Fruit fly (Drosophila melanogaster) whole organism, wandering third instar larva: ENCODE results near the gene CG2652.

ENCODE experiments used
- CG32264 ChIP-seq: fragments of 200-800 bp; sonication (Bioruptor generic); optimal IDR thresholded peaks from 2 replicates; lab custom pipeline; 2016; ENCODE audit warnings: missing biosample characterization, missing genetic modification characterization
- Dfd ChIP-seq: fragments of >200 bp; optimal IDR thresholded peaks from 2 replicates; lab custom pipeline; 2017; ENCODE audit warnings: missing biosample characterization, missing genetic modification characterization
- GATAd ChIP-seq: sonication (Bioruptor generic); optimal IDR thresholded peaks from 2 replicates; lab custom pipeline; 2016; ENCODE audit warnings: missing biosample characterization, missing genetic modification characterization
- HLH106 ChIP-seq: fragments of 200-800 bp; optimal IDR thresholded peaks from 3 replicates; lab custom pipeline; 2019; ENCODE audit warnings: missing biosample characterization, mild to moderate bottlenecking, missing genetic modification characterization, moderate library complexity
- Hnf4 ChIP-seq: fragments of 200-800 bp; sonication (Bioruptor generic); optimal IDR thresholded peaks from 2 replicates; lab custom pipeline; 2016; ENCODE audit warnings: missing biosample characterization, mild to moderate bottlenecking, missing genetic modification characterization
- Hr78 ChIP-seq: fragments of >200 bp; optimal IDR thresholded peaks from 2 replicates; lab custom pipeline; 2017; ENCODE audit warnings: missing biosample characterization, missing genetic modification characterization
- Hr83 ChIP-seq: fragments of 200-300 bp; sonication (Bioruptor generic); optimal IDR thresholded peaks from 2 replicates; lab custom pipeline; 2016; ENCODE audit warnings: missing biosample characterization, mild to moderate bottlenecking, missing genetic modification characterization, moderate library complexity; ENCODE audit not compliant: poor library complexity, severe bottlenecking
- Jra ChIP-seq: sonication (Bioruptor generic); optimal IDR thresholded peaks from 2 replicates; lab custom pipeline; 2016; ENCODE audit warnings: missing biosample characterization, missing genetic modification characterization
- Myc ChIP-seq: fragments of >200 bp; optimal IDR thresholded peaks from 2 replicates; lab custom pipeline; 2017
- N ChIP-seq: fragments of >200 bp; optimal IDR thresholded peaks from 2 replicates; lab custom pipeline; 2018; ENCODE audit warnings: missing biosample characterization, missing external identifiers, missing genetic modification characterization
- OdsH ChIP-seq: fragments of 200-800 bp; sonication (Bioruptor generic); optimal IDR thresholded peaks from 2 replicates; lab custom pipeline; 2016; ENCODE audit warnings: missing biosample characterization, mild to moderate bottlenecking, missing genetic modification characterization
- Rel ChIP-seq, 2 experiments: fragments of 200-800 bp; sonication (Bioruptor generic) in 1 of 2; optimal IDR thresholded peaks; 2 replicates in 1 of 2; 3 replicates in 1 of 2; lab custom pipeline; 2016 to 2019; ENCODE audit warnings: mild to moderate bottlenecking in 2 of 2, missing biosample characterization in 2 of 2, missing genetic modification characterization in 2 of 2, moderate library complexity in 1 of 2
- Vsx2 ChIP-seq: fragments of 200-300, 225-300 bp; sonication (Bioruptor generic); optimal IDR thresholded peaks from 2 replicates; lab custom pipeline; 2018; ENCODE audit warnings: missing biosample characterization, missing genetic modification characterization; ENCODE audit not compliant: partially characterized antibody
- br ChIP-seq: fragments of 200-800 bp; sonication (Bioruptor generic); optimal IDR thresholded peaks from 2 replicates; lab custom pipeline; 2016; ENCODE audit warnings: missing biosample characterization, missing genetic modification characterization
- dl ChIP-seq, 2 experiments: fragments of 175-275, 200-275 bp in 1 of 2; fragments of 200-275 bp in 1 of 2; sonication (Bioruptor generic); optimal IDR thresholded peaks; lab custom pipeline; 2018; ENCODE audit warnings: mild to moderate bottlenecking in 2 of 2, missing biosample characterization in 2 of 2, missing genetic modification characterization in 2 of 2, moderate library complexity in 2 of 2; ENCODE audit not compliant: partially characterized antibody in 2 of 2, insufficient read depth in 1 of 2
- dmrt93B ChIP-seq: fragments of 200-800 bp; sonication (Bioruptor generic); optimal IDR thresholded peaks from 2 replicates; lab custom pipeline; 2018; ENCODE audit warnings: missing biosample characterization, mild to moderate bottlenecking, missing genetic modification characterization
- dsf ChIP-seq: sonication (Bioruptor generic); optimal IDR thresholded peaks from 2 replicates; lab custom pipeline; 2016; ENCODE audit warnings: missing biosample characterization, missing genetic modification characterization, borderline replicate concordance
- ey ChIP-seq: fragments of 200-800 bp; sonication (Bioruptor generic); optimal IDR thresholded peaks from 2 replicates; lab custom pipeline; 2016; ENCODE audit warnings: missing biosample characterization, missing genetic modification characterization
- fru ChIP-seq: fragments of 200-800 bp; sonication (Bioruptor generic); optimal IDR thresholded peaks from 3 replicates; lab custom pipeline; 2016; ENCODE audit warnings: missing biosample characterization, mild to moderate bottlenecking, missing genetic modification characterization
- h ChIP-seq: fragments of 200-800 bp; sonication (Bioruptor generic); optimal IDR thresholded peaks from 3 replicates; lab custom pipeline; 2016; ENCODE audit warnings: missing biosample characterization, mild to moderate bottlenecking, missing genetic modification characterization
- pan ChIP-seq: fragments of >200 bp; optimal IDR thresholded peaks from 2 replicates; lab custom pipeline; 2017
- rgr ChIP-seq: fragments of 200-800 bp; sonication (Bioruptor generic); optimal IDR thresholded peaks from 3 replicates; lab custom pipeline; 2016; ENCODE audit warnings: missing biosample characterization, mild to moderate bottlenecking, missing genetic modification characterization
- sage ChIP-seq: fragments of 200-800 bp; sonication (Bioruptor generic); optimal IDR thresholded peaks from 2 replicates; lab custom pipeline; 2016; ENCODE audit warnings: missing biosample characterization, mild to moderate bottlenecking, missing genetic modification characterization
- sv ChIP-seq: fragments of 200-800 bp; sonication (Bioruptor generic); optimal IDR thresholded peaks from 3 replicates; lab custom pipeline; 2016; ENCODE audit warnings: missing biosample characterization, missing genetic modification characterization
- tai ChIP-seq: sonication (Bioruptor generic); optimal IDR thresholded peaks from 2 replicates; lab custom pipeline; 2016; ENCODE audit warnings: missing biosample characterization, missing genetic modification characterization
- usp ChIP-seq: fragments of >200 bp; optimal IDR thresholded peaks from 2 replicates; lab custom pipeline; 2017; ENCODE audit warnings: missing biosample characterization, missing genetic modification characterization

Gene CG2652

dm6 chrX:2685022-2685421 lies 2.3 kb upstream of the CG2652 start:
- TF ChIP-seq Rel (GFP tag; optimal IDR thresholded peaks at IDR 0.05; lab: Kevin White, UChicago) (no peak), Rel (tag; optimal IDR thresholded peaks at IDR 0.05; lab: Kevin White, UChicago) (peak; percentile 55), dsf (no peak)

dm6 chrX:2684442-2684841 lies 1.7 kb upstream of the CG2652 start:
- no peak for TF ChIP-seq Rel (GFP tag; optimal IDR thresholded peaks at IDR 0.05; lab: Kevin White, UChicago)
- peak; percentile 54 for TF ChIP-seq Rel (tag; optimal IDR thresholded peaks at IDR 0.05; lab: Kevin White, UChicago)
- TF ChIP-seq OdsH: no peak

DNA sequence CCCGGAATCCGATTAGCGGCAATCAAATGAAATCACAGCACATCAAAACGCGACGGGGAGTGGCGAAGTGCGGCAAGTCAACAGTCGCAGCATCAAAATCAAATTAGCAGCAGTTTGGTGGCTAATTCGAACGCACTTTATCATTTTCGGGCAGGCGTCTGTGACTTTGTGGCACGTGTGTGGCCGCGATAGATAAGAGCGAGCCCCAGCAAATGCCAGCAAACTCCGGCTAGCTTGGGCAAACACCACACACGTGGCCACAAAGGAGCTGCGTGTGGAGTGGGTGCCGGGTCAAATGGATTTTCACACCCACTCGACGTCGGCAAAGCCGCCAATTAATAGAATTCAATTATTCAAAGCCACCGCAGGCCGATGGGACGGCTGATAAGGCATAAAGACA lies 1.2 kb upstream of the CG2652 start:
- TF ChIP-seq Rel (GFP tag; optimal IDR thresholded peaks at IDR 0.05; lab: Kevin White, UChicago) (no peak), Rel (tag; optimal IDR thresholded peaks at IDR 0.05; lab: Kevin White, UChicago) (no peak), Jra (no peak), CG32264 (GFP tag; lab: Kevin White, UChicago) (no peak), GATAd (GFP tag; lab: Kevin White, UChicago) (no peak), N (GFP tag; lab: Kevin White, UChicago) (no peak), dsf (no peak), pan (no peak), Hr78 (GFP tag; lab: Kevin White, UChicago) (no peak), fru (no peak), dl (GFP tag; optimal IDR thresholded peaks at IDR 0.05; lab: Kevin White, UChicago; ENCODE audit: insufficient read depth in 1 of 2, partially characterized antibody in 2 of 2) (no peak), Hnf4 (no peak), Hr83 (GFP tag; lab: Kevin White, UChicago) (no peak), HLH106 (tag; lab: Kevin White, UChicago) (no peak), usp (GFP tag; lab: Kevin White, UChicago) (no peak), Dfd (GFP tag; lab: Kevin White, UChicago) (no peak), sage (GFP tag; lab: Kevin White, UChicago) (no peak), ey (GFP tag; lab: Kevin White, UChicago) (no peak), Vsx2 (GFP tag; lab: Kevin White, UChicago) (no peak), sv (no peak)

- TF ChIP-seq Jra (no peak), Vsx2 (GFP tag; lab: Kevin White, UChicago) (no peak), dsf (no peak), dmrt93B (GFP tag; lab: Kevin White, UChicago) (no peak), usp (GFP tag; lab: Kevin White, UChicago) (no peak)
These were observed 1.1 kb downstream of the CG2652 start, which contains the start of gene HLH3B for dm6 chrX:2681601-2682000. Gene HLH3B, minus strand, starts transcription at chrX:2681723.

- no peak for TF ChIP-seq dmrt93B (GFP tag; lab: Kevin White, UChicago)
- no peak for TF ChIP-seq Hr83 (GFP tag; lab: Kevin White, UChicago)
- TF ChIP-seq ey (GFP tag; lab: Kevin White, UChicago): no peak
- no peak for TF ChIP-seq usp (GFP tag; lab: Kevin White, UChicago)
- TF ChIP-seq rgr (GFP tag; lab: Kevin White, UChicago): no peak
- TF ChIP-seq tai (GFP tag; lab: Kevin White, UChicago): no peak
- no peak for TF ChIP-seq Myc (lab: Kevin White, UChicago)
- TF ChIP-seq Rel (GFP tag; optimal IDR thresholded peaks at IDR 0.05; lab: Kevin White, UChicago): no peak
- no peak for TF ChIP-seq Rel (tag; optimal IDR thresholded peaks at IDR 0.05; lab: Kevin White, UChicago)
- no peak for TF ChIP-seq GATAd (GFP tag; lab: Kevin White, UChicago)
- no peak for TF ChIP-seq HLH106 (tag; lab: Kevin White, UChicago)
- TF ChIP-seq CG32264 (GFP tag; lab: Kevin White, UChicago): no peak
- no peak for TF ChIP-seq sv
These were observed 5.6 kb downstream of the CG2652 start for dm6 chrX:2677024-2677589.

DNA sequence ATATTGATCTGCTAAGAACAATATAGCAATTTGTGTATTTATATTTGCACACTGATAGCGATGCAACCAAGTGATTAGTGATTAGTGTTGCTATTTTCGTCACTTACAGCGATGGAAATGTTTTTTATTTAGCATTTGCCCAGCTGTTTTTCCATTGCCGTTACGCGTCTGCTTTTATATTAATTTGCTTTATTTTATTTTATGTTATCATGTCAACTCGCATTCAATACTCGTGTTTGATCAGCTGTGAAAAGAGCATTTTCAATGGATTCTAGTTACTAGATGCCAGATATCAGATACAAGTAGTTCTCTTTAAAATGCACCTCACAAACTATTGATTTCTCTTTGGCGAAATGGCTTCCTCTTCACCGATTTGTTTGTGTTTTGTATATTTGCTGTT lies 19.3 kb downstream of the CG2652 start:
- TF ChIP-seq h (GFP tag; lab: Kevin White, UChicago) (peak; percentile 4), ey (GFP tag; lab: Kevin White, UChicago) (no peak), Hr83 (GFP tag; lab: Kevin White, UChicago) (peak; percentile 50), usp (GFP tag; lab: Kevin White, UChicago) (no peak), HLH106 (tag; lab: Kevin White, UChicago) (no peak), rgr (GFP tag; lab: Kevin White, UChicago) (peak; percentile 11), dl (GFP tag; optimal IDR thresholded peaks at IDR 0.05; lab: Kevin White, UChicago; ENCODE audit: insufficient read depth in 1 of 2, partially characterized antibody in 2 of 2) (no peak), dmrt93B (GFP tag; lab: Kevin White, UChicago) (no peak), br (GFP tag; lab: Kevin White, UChicago) (no peak)
